Fruit fly (Drosophila melanogaster) whole organism, embryonic: Measurements from ENCODE around the gene CCT7.
A peak's percentile ranks its signal among the peaks of the same experiment; 100 is the strongest.

Experiments
- Asciz ChIP-seq: fragments of 200-800 bp; sonication (Bioruptor generic); optimal IDR thresholded peaks from 2 replicates; lab custom pipeline; 2017; ENCODE audit warnings: missing biosample characterization, mild to moderate bottlenecking, missing genetic modification characterization, missing genetic modification reagents
- CG10209 ChIP-seq: fragments of 200-800 bp; sonication (Bioruptor generic); optimal IDR thresholded peaks from 3 replicates; lab custom pipeline; 2017; ENCODE audit warnings: missing biosample characterization, mild to moderate bottlenecking, missing genetic modification characterization, missing genetic modification reagents
- CG10366 ChIP-seq: fragments of 200-800 bp; sonication (Bioruptor generic); IDR thresholded peaks from 2 replicates; pipeline ENCODE4 v1.3.6; 2022; ENCODE audit warnings: missing biosample characterization, missing genetic modification characterization
- CG12391 ChIP-seq: fragments of 200-800 bp; sonication (Bioruptor generic); optimal IDR thresholded peaks from 3 replicates; lab custom pipeline; 2018; ENCODE audit warnings: missing biosample characterization, mild to moderate bottlenecking, missing genetic modification characterization, moderate library complexity
- CG13296 ChIP-seq: fragments of 200-800 bp; sonication (Bioruptor generic); optimal IDR thresholded peaks from 3 replicates; lab custom pipeline; 2018; ENCODE audit warnings: missing biosample characterization, mild to moderate bottlenecking, missing genetic modification characterization
- CG13624 ChIP-seq: fragments of 200-800 bp; sonication (Bioruptor generic); optimal IDR thresholded peaks from 2 replicates; lab custom pipeline; 2016; ENCODE audit warnings: missing biosample characterization, missing genetic modification characterization
- CG13894 ChIP-seq: fragments of 200-800 bp; sonication (Bioruptor generic); optimal IDR thresholded peaks from 3 replicates; lab custom pipeline; 2018; ENCODE audit warnings: missing biosample characterization, mild to moderate bottlenecking, missing genetic modification characterization, moderate library complexity
- CG14441 ChIP-seq: fragments of 200-800 bp; sonication (Bioruptor generic); IDR thresholded peaks from 2 replicates; pipeline ENCODE4 v1.3.6; 2022; ENCODE audit warnings: missing biosample characterization, missing genetic modification characterization
- CG15479 ChIP-seq: fragments of 200-800 bp; sonication (Bioruptor generic); optimal IDR thresholded peaks from 3 replicates; lab custom pipeline; 2019; ENCODE audit warnings: missing biosample characterization, mild to moderate bottlenecking, missing genetic modification characterization, moderate library complexity
- CG17328 ChIP-seq: fragments of 200-800 bp; sonication (Bioruptor generic); IDR thresholded peaks from 2 replicates; pipeline ENCODE4 v1.3.6; 2022; ENCODE audit warnings: missing biosample characterization, missing genetic modification characterization
- CG17912 ChIP-seq: fragments of 200-800 bp; sonication (Bioruptor generic); optimal IDR thresholded peaks from 2 replicates; lab custom pipeline; 2018; ENCODE audit warnings: missing biosample characterization, mild to moderate bottlenecking, missing genetic modification characterization
- CG18476 ChIP-seq: fragments of 200-800 bp; sonication (Bioruptor generic); optimal IDR thresholded peaks from 2 replicates; lab custom pipeline; 2016; ENCODE audit warnings: missing biosample characterization, mild to moderate bottlenecking, missing genetic modification characterization
- CG18599 ChIP-seq: fragments of 200-800 bp; sonication (Bioruptor generic); optimal IDR thresholded peaks from 3 replicates; lab custom pipeline; 2017; ENCODE audit warnings: missing biosample characterization, missing genetic modification characterization, mild to moderate bottlenecking, moderate library complexity, missing genetic modification reagents
- CG2202 ChIP-seq: fragments of 200-800 bp; sonication (Bioruptor generic); optimal IDR thresholded peaks from 2 replicates; lab custom pipeline; 2018; ENCODE audit warnings: missing biosample characterization, mild to moderate bottlenecking, missing genetic modification characterization
- CG34224 ChIP-seq: fragments of 200-800 bp; sonication (Bioruptor generic); IDR thresholded peaks from 3 replicates; pipeline ENCODE4 v1.3.6; 2022; ENCODE audit warnings: missing biosample characterization, missing genetic modification characterization; ENCODE audit not compliant: partially characterized antibody
- CG4424 ChIP-seq: fragments of 200-800 bp; sonication (Bioruptor generic); optimal IDR thresholded peaks from 3 replicates; lab custom pipeline; 2016; ENCODE audit warnings: missing biosample characterization, missing genetic modification characterization
- CG4707 ChIP-seq: fragments of 200-800 bp; sonication (Bioruptor generic); optimal IDR thresholded peaks from 2 replicates; lab custom pipeline; 2018; ENCODE audit warnings: missing biosample characterization, mild to moderate bottlenecking, missing genetic modification characterization, moderate library complexity
- CG5953 ChIP-seq: fragments of 200-800 bp; sonication (Bioruptor generic); IDR thresholded peaks from 2 replicates; pipeline ENCODE4 v1.3.6; 2022; ENCODE audit warnings: missing biosample characterization, missing genetic modification characterization
- CG6689 ChIP-seq: fragments of 200-800 bp; sonication (Bioruptor generic); IDR thresholded peaks from 2 replicates; pipeline ENCODE4 v1.3.6; 2022; ENCODE audit warnings: missing biosample characterization, missing genetic modification characterization
- CG7928 ChIP-seq: fragments of 200-800 bp; sonication (Bioruptor generic); optimal IDR thresholded peaks from 2 replicates; lab custom pipeline; 2017; ENCODE audit warnings: missing biosample characterization, mild to moderate bottlenecking, missing genetic modification characterization
- CG8290 ChIP-seq, 3 experiments: fragments of 200-800 bp; sonication (Bioruptor generic); optimal IDR thresholded peaks; 2 replicates each; lab custom pipeline; 2016 to 2019; ENCODE audit warnings: missing biosample characterization in 3 of 3, missing genetic modification characterization in 3 of 3, mild to moderate bottlenecking in 2 of 3, moderate library complexity in 1 of 3
- CTCF ChIP-seq: fragments of 200-800 bp; sonication (Bioruptor generic); optimal IDR thresholded peaks from 2 replicates; lab custom pipeline; 2017; ENCODE audit warnings: missing biosample characterization, mild to moderate bottlenecking, missing genetic modification characterization, moderate library complexity
- D19A ChIP-seq: fragments of 200-800 bp; optimal IDR thresholded peaks from 3 replicates; lab custom pipeline; 2019; ENCODE audit warnings: missing biosample characterization, mild to moderate bottlenecking, missing genetic modification characterization, moderate library complexity
- Dref ChIP-seq: fragments of 200-800 bp; sonication (Bioruptor generic); IDR thresholded peaks from 2 replicates; pipeline ENCODE4 v1.3.6; 2022; ENCODE audit warnings: missing biosample characterization, missing genetic modification characterization
- Fer2 ChIP-seq: fragments of 200-800 bp; sonication (Bioruptor generic); optimal IDR thresholded peaks from 2 replicates; lab custom pipeline; 2018; ENCODE audit warnings: missing biosample characterization, mild to moderate bottlenecking, missing genetic modification characterization, moderate library complexity
- HLH3B ChIP-seq: fragments of 200-800 bp; sonication (Bioruptor generic); IDR thresholded peaks from 2 replicates; pipeline ENCODE4 v1.3.6; 2022; ENCODE audit warnings: missing biosample characterization, missing genetic modification characterization
- HLH4C ChIP-seq: fragments of 200-800 bp; sonication (Bioruptor generic); IDR thresholded peaks from 3 replicates; pipeline ENCODE4 v1.3.6; 2022; ENCODE audit warnings: missing biosample characterization, missing genetic modification characterization; ENCODE audit not compliant: partially characterized antibody
- Hand ChIP-seq: fragments of 200-800 bp; sonication (Bioruptor generic); optimal IDR thresholded peaks from 2 replicates; lab custom pipeline; 2017; ENCODE audit warnings: mild to moderate bottlenecking, missing biosample characterization, missing genetic modification reagents, missing genetic modification characterization
- Kr ChIP-seq: fragments of 200-800 bp; sonication (Bioruptor generic); optimal IDR thresholded peaks from 2 replicates; lab custom pipeline; 2017; ENCODE audit warnings: missing biosample characterization, mild to moderate bottlenecking, missing genetic modification characterization
- Opbp ChIP-seq: fragments of 200-800 bp; sonication (Bioruptor generic); IDR thresholded peaks from 3 replicates; pipeline ENCODE4 v1.3.6; 2022; ENCODE audit warnings: missing biosample characterization, missing genetic modification characterization; ENCODE audit not compliant: partially characterized antibody
- Sin3A ChIP-seq: fragments of >200 bp; optimal IDR thresholded peaks from 2 replicates; lab custom pipeline; 2018
- Usf ChIP-seq: fragments of 200-800 bp; sonication (Bioruptor generic); optimal IDR thresholded peaks from 2 replicates; lab custom pipeline; 2017; ENCODE audit warnings: missing genotype, missing biosample characterization, missing genetic modification characterization
- Xrp1 ChIP-seq: fragments of 200-800 bp; sonication (Bioruptor generic); IDR thresholded peaks from 2 replicates; pipeline ENCODE4 v1.3.6; 2022; ENCODE audit warnings: missing biosample characterization, missing genetic modification characterization
- ap ChIP-seq: fragments of 200-800 bp; sonication (Bioruptor generic); IDR thresholded peaks from 2 replicates; pipeline ENCODE4 v1.3.6; 2022; ENCODE audit warnings: missing biosample characterization, missing genetic modification characterization
- chif ChIP-seq, 2 experiments: fragments of 200-800 bp; sonication (Bioruptor generic); optimal IDR thresholded peaks; 3 replicates each; lab custom pipeline; 2016; ENCODE audit warnings: missing biosample characterization in 2 of 2, missing genetic modification characterization in 2 of 2
- dm ChIP-seq: fragments of 200-800 bp; sonication (Bioruptor generic); optimal IDR thresholded peaks from 3 replicates; lab custom pipeline; 2016; ENCODE audit warnings: missing biosample characterization, missing genetic modification characterization
- dysf ChIP-seq: fragments of 200-800 bp; sonication (Bioruptor generic); IDR thresholded peaks from 3 replicates; pipeline ENCODE4 v1.3.6; 2022; ENCODE audit warnings: missing biosample characterization, missing genetic modification characterization
- fd64A ChIP-seq: fragments of 200-800 bp; sonication (Bioruptor generic); optimal IDR thresholded peaks from 3 replicates; lab custom pipeline; 2018; ENCODE audit warnings: missing biosample characterization, mild to moderate bottlenecking, missing genetic modification characterization
- fu2 ChIP-seq: fragments of 200-800 bp; sonication (Bioruptor generic); optimal IDR thresholded peaks from 2 replicates; lab custom pipeline; 2016; ENCODE audit warnings: missing biosample characterization, missing genetic modification characterization
- gfzf ChIP-seq: fragments of 200-800 bp; sonication (Bioruptor generic); optimal IDR thresholded peaks from 2 replicates; lab custom pipeline; 2016; ENCODE audit warnings: missing biosample characterization, mild to moderate bottlenecking, missing genetic modification characterization, moderate library complexity
- lola ChIP-seq, 3 experiments: fragments of >200 bp in 2 of 3; fragments of 200-800 bp in 1 of 3; sonication (Bioruptor generic) in 1 of 3; optimal IDR thresholded peaks; 2 replicates each; lab custom pipeline; 2017 to 2019; ENCODE audit warnings: missing biosample characterization in 3 of 3, missing genetic modification characterization in 3 of 3, mild to moderate bottlenecking in 1 of 3, moderate library complexity in 1 of 3
- maf-S ChIP-seq: fragments of 200-800 bp; sonication (Bioruptor generic); optimal IDR thresholded peaks from 2 replicates; lab custom pipeline; 2016; ENCODE audit warnings: missing biosample characterization, missing genetic modification characterization
- pros ChIP-seq: fragments of 200-800 bp; sonication (Bioruptor generic); optimal IDR thresholded peaks from 3 replicates; lab custom pipeline; 2019; ENCODE audit warnings: missing biosample characterization, mild to moderate bottlenecking, missing genetic modification characterization, moderate library complexity
- pzg ChIP-seq: fragments of 200-800 bp; sonication (Bioruptor generic); optimal IDR thresholded peaks from 3 replicates; lab custom pipeline; 2018; ENCODE audit warnings: missing biosample characterization, mild to moderate bottlenecking, missing genetic modification characterization, moderate library complexity
- sug ChIP-seq: fragments of 200-800 bp; optimal IDR thresholded peaks from 2 replicates; lab custom pipeline; 2019; ENCODE audit warnings: missing biosample characterization, mild to moderate bottlenecking, missing genetic modification characterization, moderate library complexity
- tap ChIP-seq: fragments of 200-800 bp; optimal IDR thresholded peaks from 3 replicates; lab custom pipeline; 2019; ENCODE audit warnings: missing biosample characterization, mild to moderate bottlenecking, missing genetic modification characterization, moderate library complexity
- tll ChIP-seq, 2 experiments: fragments of 200-800 bp in 1 of 2; fragments of >200 bp in 1 of 2; sonication (Bioruptor generic) in 1 of 2; optimal IDR thresholded peaks; 2 replicates each; lab custom pipeline; 2017 to 2019; ENCODE audit warnings: missing biosample characterization in 2 of 2, missing genetic modification characterization in 2 of 2, mild to moderate bottlenecking in 1 of 2, moderate library complexity in 1 of 2
- tx ChIP-seq: fragments of 200-800 bp; sonication (Bioruptor generic); optimal IDR thresholded peaks from 2 replicates; lab custom pipeline; 2016; ENCODE audit warnings: missing biosample characterization, missing genetic modification characterization
- zen2 ChIP-seq: fragments of 200-800 bp; sonication (Bioruptor generic); IDR thresholded peaks from 3 replicates; pipeline ENCODE4 v1.3.6; 2022; ENCODE audit warnings: missing biosample characterization, missing genetic modification characterization; ENCODE audit not compliant: partially characterized antibody

The CCT7 gene

DNA sequence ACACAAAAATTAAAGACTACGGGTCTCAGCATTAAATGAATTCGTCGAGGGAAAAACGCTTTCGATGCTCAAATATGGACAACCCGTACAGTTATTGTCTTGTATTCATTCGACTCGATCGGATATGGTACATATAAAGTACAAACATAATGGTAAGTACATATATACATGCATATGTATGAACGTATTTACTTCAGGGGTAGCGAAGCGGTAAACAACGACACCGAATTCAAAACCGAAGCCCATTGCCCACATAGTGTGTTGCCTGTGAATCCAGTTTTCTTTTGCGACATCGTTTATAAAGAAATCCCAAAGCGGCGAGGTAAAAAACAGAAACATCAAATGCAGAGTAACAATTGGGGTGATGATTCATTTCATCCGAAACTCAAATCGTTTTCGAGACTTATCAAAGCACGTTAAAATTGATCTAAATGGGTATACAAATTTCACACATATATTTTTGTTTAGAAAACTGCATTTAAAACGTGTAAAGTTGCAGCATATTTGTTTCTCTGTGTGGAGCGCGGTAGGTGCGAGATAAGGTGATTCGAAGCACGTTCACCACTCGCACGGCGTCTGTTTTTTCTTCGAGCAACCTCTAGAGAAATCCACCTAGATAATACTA lies 11.1 kb downstream of the CCT7 start (continued):
- TF ChIP-seq lola (GFP tag; optimal IDR thresholded peaks at IDR 0.05; lab: Kevin White, UChicago) (peak in 1 of 3 experiments; percentile 16), CG13296 (GFP tag; lab: Kevin White, UChicago) (peak; percentile 40), Dref (GFP tag; lab: Robert Waterston, UW) (no peak), CG17912 (GFP tag; lab: Kevin White, UChicago) (no peak), CG6689 (GFP tag; lab: Robert Waterston, UW) (peak; percentile 73), CG17328 (no peak), fu2 (GFP tag; lab: Kevin White, UChicago) (no peak), CG7928 (GFP tag; lab: Kevin White, UChicago) (no peak), CG4424 (GFP tag; lab: Kevin White, UChicago) (peak; percentile 28), Hand (GFP tag; lab: Kevin White, UChicago) (peak; percentile 29), zen2 (GFP tag; lab: Robert Waterston, UW) (no peak), CG10209 (GFP tag; lab: Kevin White, UChicago) (no peak), Xrp1 (peak; percentile 77), CTCF (GFP tag; lab: Kevin White, UChicago) (no peak), CG15479 (GFP tag; lab: Kevin White, UChicago) (no peak), dm (GFP tag; lab: Kevin White, UChicago) (no peak), CG10366 (GFP tag; lab: Robert Waterston, UW) (peak; percentile 63), CG2202 (no peak), Sin3A (lab: Kevin White, UChicago) (no peak), D19A (peak; percentile 31), CG13894 (peak; percentile 88), ap (GFP tag; lab: Robert Waterston, UW) (no peak), fd64A (GFP tag; lab: Kevin White, UChicago) (no peak), HLH3B (GFP tag; lab: Robert Waterston, UW) (peak; percentile 47), gfzf (GFP tag; lab: Kevin White, UChicago) (no peak)

DNA sequence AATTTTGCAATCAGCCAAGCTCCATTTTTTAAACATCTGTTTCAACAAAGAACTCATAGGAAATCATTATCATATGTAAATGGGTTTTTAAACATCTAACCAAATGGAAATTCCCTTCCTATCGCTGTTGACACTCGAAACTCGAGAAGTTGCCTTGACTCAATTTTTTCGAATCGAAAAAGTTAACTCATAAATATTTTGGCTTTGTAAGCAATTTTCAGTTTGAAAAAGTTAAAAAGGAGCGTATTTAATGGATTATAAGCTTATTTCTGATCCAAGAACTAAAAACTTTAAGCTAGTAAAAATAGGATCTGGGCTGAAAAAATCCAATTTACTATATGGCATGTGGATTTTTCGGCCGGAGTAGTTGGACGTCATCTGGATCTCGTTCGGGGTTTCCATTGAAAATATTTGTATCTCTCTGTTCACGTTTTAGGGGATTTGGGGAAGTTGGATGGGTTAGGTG lies 11.8 kb downstream of the CCT7 start, which contains the start of gene CG9837:
TSS of gene CG9837 (minus strand) at position 416 of the 466 bp plus-strand sequence.
- TF ChIP-seq CG18599 (GFP tag; lab: Kevin White, UChicago) (no peak), CG14441 (no peak), pzg (GFP tag; lab: Kevin White, UChicago) (no peak), tap (tag; lab: Kevin White, UChicago) (no peak), CG8290 (GFP tag; optimal IDR thresholded peaks at IDR 0.05; lab: Kevin White, UChicago) (no peak), CG8290 (tag; optimal IDR thresholded peaks at IDR 0.05; lab: Kevin White, UChicago) (no peak), tll (GFP tag; optimal IDR thresholded peaks at IDR 0.05; lab: Kevin White, UChicago) (no peak), Kr (GFP tag; lab: Kevin White, UChicago) (no peak), CG34224 (no peak), CG4707 (no peak), maf-S (no peak), CG5953 (GFP tag; lab: Robert Waterston, UW) (no peak), Usf (GFP tag; lab: Kevin White, UChicago) (no peak), HLH4C (GFP tag; lab: Robert Waterston, UW) (no peak), Opbp (GFP tag; lab: Robert Waterston, UW) (no peak), chif (GFP tag; optimal IDR thresholded peaks at IDR 0.05; lab: Kevin White, UChicago) (no peak), CG18476 (no peak), CG12391 (tag; lab: Kevin White, UChicago) (no peak), tx (no peak), CG13624 (no peak), CG13894 (peak; percentile 46), Fer2 (tag; lab: Kevin White, UChicago) (peak; percentile 18), Asciz (GFP tag; lab: Kevin White, UChicago) (no peak), sug (tag; lab: Kevin White, UChicago) (peak; percentile 8), pros (GFP tag; lab: Kevin White, UChicago) (no peak), dysf (GFP tag; lab: Robert Waterston, UW) (no peak)
